Worm (Caenorhabditis elegans): ENCODE results near the gene F07G11.1.

The F07G11.1 gene

DNA sequence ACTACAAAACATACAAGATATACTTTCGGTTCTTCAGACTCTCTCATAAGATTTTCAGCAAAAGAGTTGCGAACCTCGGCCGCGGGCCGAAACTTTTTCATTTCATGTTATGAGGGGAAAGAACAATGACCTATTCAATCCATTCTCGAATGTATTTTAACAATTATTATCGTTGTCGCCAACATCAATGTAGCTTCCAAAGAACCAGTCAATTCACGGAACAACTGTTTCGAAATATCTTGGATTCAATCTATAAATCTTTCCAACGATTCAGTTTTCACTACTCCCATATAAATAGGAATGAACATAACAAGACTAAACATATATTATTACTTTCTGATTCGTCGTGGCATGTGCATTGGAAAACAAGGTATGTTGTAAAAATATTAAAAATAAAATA, at the start of gene F07G11.1:
F07G11.1 (plus strand) TSS at position 301 of the 400 bp plus-strand sequence.
- TF ChIP-seq nhr-12 (tag; optimal IDR thresholded peaks at IDR 0.05) (no peak), mdl-1 (tag; optimal IDR thresholded peaks at IDR 0.05) (no peak), unc-62 (GFP tag; optimal IDR thresholded peaks at IDR 0.05) (no peak), fkh-10 (GFP tag; optimal IDR thresholded peaks at IDR 0.05) (no peak), egl-27 (tag; optimal IDR thresholded peaks at IDR 0.05) (no peak), skn-1 (tag; optimal IDR thresholded peaks at IDR 0.05) (no peak)

- TF ChIP-seq daf-12 (tag; optimal IDR thresholded peaks at IDR 0.05) (no peak), ceh-9 (tag; optimal IDR thresholded peaks at IDR 0.05) (no peak), lin-15B (tag; optimal IDR thresholded peaks at IDR 0.05) (no peak), nhr-12 (tag; optimal IDR thresholded peaks at IDR 0.05) (no peak), ama-1 (optimal IDR thresholded peaks at IDR 0.05) (no peak), fkh-2 (tag; optimal IDR thresholded peaks at IDR 0.05) (no peak), elt-3 (tag; optimal IDR thresholded peaks at IDR 0.05) (no peak), egl-5 (tag; optimal IDR thresholded peaks at IDR 0.05) (no peak), ZK546.5 (tag; optimal IDR thresholded peaks at IDR 0.05) (no peak), unc-62 (GFP tag; optimal IDR thresholded peaks at IDR 0.05) (no peak), lsy-12 (tag; optimal IDR thresholded peaks at IDR 0.05) (no peak), nhr-43 (tag; optimal IDR thresholded peaks at IDR 0.05; ENCODE audit: poor library complexity, severe bottlenecking) (no peak)
Observed at ce11 chrV:7258965-7259364, 48.2 kb upstream of the F07G11.1 start, which contains the start of gene C13A2.12. C13A2.12 (plus strand) TSS chrV:7259265.

ce11 chrV:7264042-7264441, 43.1 kb upstream of the F07G11.1 start, which contains the start of gene C13A2.9:
C13A2.9 (minus strand) TSS chrV:7264142.
- TF ChIP-seq lin-39 (tag; optimal IDR thresholded peaks at IDR 0.05), result no peak
- no peak for TF ChIP-seq ztf-11 (tag; optimal IDR thresholded peaks at IDR 0.05)
- TF ChIP-seq daf-12 (tag; optimal IDR thresholded peaks at IDR 0.05), result no peak
- TF ChIP-seq ceh-82 (tag; optimal IDR thresholded peaks at IDR 0.05), result no peak
- no peak for TF ChIP-seq ceh-9 (tag; optimal IDR thresholded peaks at IDR 0.05)

ce11 chrV:7266021-7266420, 41.2 kb upstream of the F07G11.1 start, which contains the start of gene C13A2.7:
C13A2.7 (plus strand) TSS chrV:7266321.
- TF ChIP-seq nfya-1 (tag; optimal IDR thresholded peaks at IDR 0.05; ENCODE audit: insufficient read depth) (no peak), fkh-10 (GFP tag; optimal IDR thresholded peaks at IDR 0.05) (no peak), elt-1 (tag; optimal IDR thresholded peaks at IDR 0.05) (no peak), tbx-2 (tag; optimal IDR thresholded peaks at IDR 0.05) (no peak), egl-27 (tag; optimal IDR thresholded peaks at IDR 0.05) (no peak), ZK546.5 (tag; optimal IDR thresholded peaks at IDR 0.05) (no peak), ama-1 (optimal IDR thresholded peaks at IDR 0.05) (no peak), lin-39 (tag; optimal IDR thresholded peaks at IDR 0.05) (no peak), mdl-1 (tag; optimal IDR thresholded peaks at IDR 0.05) (no peak), ceh-28 (tag; optimal IDR thresholded peaks at IDR 0.05) (no peak), ztf-4 (tag; optimal IDR thresholded peaks at IDR 0.05) (no peak), elt-3 (tag; optimal IDR thresholded peaks at IDR 0.05) (no peak), jun-1 (tag; optimal IDR thresholded peaks at IDR 0.05) (no peak), unc-39 (tag; optimal IDR thresholded peaks at IDR 0.05) (no peak), hmg-11 (tag; optimal IDR thresholded peaks at IDR 0.05) (no peak), nhr-76 (tag; optimal IDR thresholded peaks at IDR 0.05) (no peak)

- TF ChIP-seq zag-1 (tag; optimal IDR thresholded peaks at IDR 0.05) (no peak), ceh-28 (tag; optimal IDR thresholded peaks at IDR 0.05) (no peak), nhr-23 (tag; optimal IDR thresholded peaks at IDR 0.05) (no peak), pha-4 (tag; optimal IDR thresholded peaks at IDR 0.05) (no peak), snpc-4 (tag; optimal IDR thresholded peaks at IDR 0.05) (no peak), hmg-11 (tag; optimal IDR thresholded peaks at IDR 0.05) (no peak), egl-27 (tag; optimal IDR thresholded peaks at IDR 0.05) (no peak), ama-1 (optimal IDR thresholded peaks at IDR 0.05) (no peak), nhr-43 (tag; optimal IDR thresholded peaks at IDR 0.05; ENCODE audit: poor library complexity, severe bottlenecking) (no peak), lsy-12 (tag; optimal IDR thresholded peaks at IDR 0.05) (no peak), egl-5 (tag; optimal IDR thresholded peaks at IDR 0.05) (no peak), fos-1 (tag; optimal IDR thresholded peaks at IDR 0.05) (no peak)
Observed at ce11 chrV:7269399-7269798, 37.8 kb upstream of the F07G11.1 start, which contains the start of gene C13A2.6. C13A2.6 (plus strand) TSS chrV:7269699.
